Worm (Caenorhabditis elegans) whole organism, L4 larva: ENCODE measurements around the gene srh-276.

ENCODE experiments used
- ZK546.5 ChIP-seq, 2 experiments: sonication (generic microtip); optimal IDR thresholded peaks; 2 replicates each; lab custom pipeline; 2017; ENCODE audit warnings: missing biosample characterization in 2 of 2, missing genetic modification characterization in 2 of 2
- aha-1 ChIP-seq: fragments of 150-350 bp; peaks from one replicate; lab custom pipeline; 2014; ENCODE audit warnings: missing biosample characterization, missing genetic modification characterization
- ceh-82 ChIP-seq: sonication (generic microtip); optimal IDR thresholded peaks from 2 replicates; lab custom pipeline; 2017; ENCODE audit warnings: missing biosample characterization, missing genetic modification characterization
- fkh-10 ChIP-seq: fragments of 150-350 bp; optimal IDR thresholded peaks from 2 replicates; lab custom pipeline; 2014; ENCODE audit warnings: missing biosample characterization, missing genetic modification reagents, missing genetic modification characterization
- lin-13 ChIP-seq: fragments of 150-350 bp; optimal IDR thresholded peaks from 2 replicates; lab custom pipeline; 2014; ENCODE audit warnings: missing biosample characterization, missing genetic modification reagents, missing genetic modification characterization
- lin-15B ChIP-seq: fragments of 150-350 bp; sonication (generic microtip); optimal IDR thresholded peaks from 3 replicates; lab custom pipeline; 2014; ENCODE audit warnings: missing biosample characterization, missing genetic modification characterization
- nhr-237 ChIP-seq: sonication (generic microtip); optimal IDR thresholded peaks from 2 replicates; lab custom pipeline; 2017; ENCODE audit warnings: missing biosample characterization, missing genetic modification characterization
- pqm-1 ChIP-seq: sonication (generic microtip); optimal IDR thresholded peaks from 2 replicates; lab custom pipeline; 2017; ENCODE audit warnings: missing biosample characterization, missing genetic modification characterization
- set-16 ChIP-seq: fragments of 200-800 bp; sonication (Bioruptor generic); IDR thresholded peaks from 2 replicates; pipeline ENCODE4 v1.3.6; 2022; ENCODE audit warnings: missing genetic modification reagents, missing genetic modification characterization, missing compliant biosample characterization
- spr-3 ChIP-seq: fragments of 200-800 bp; sonication (Bioruptor generic); optimal IDR thresholded peaks from 2 replicates; lab custom pipeline; 2018; ENCODE audit warnings: mild to moderate bottlenecking, missing genetic modification characterization, missing compliant biosample characterization
- unc-130 ChIP-seq: sonication (generic microtip); optimal IDR thresholded peaks from 2 replicates; lab custom pipeline; 2016; ENCODE audit warnings: missing genetic modification reagents, missing genetic modification characterization, missing compliant biosample characterization
- unc-62 ChIP-seq, 3 experiments: fragments of 150-350 bp in 1 of 3; sonication (generic microtip); optimal IDR thresholded peaks in 2 of 3; peaks in 1 of 3; 1 replicate in 1 of 3; 2 replicates in 2 of 3; lab custom pipeline; 2014 to 2017; ENCODE audit warnings: missing biosample characterization in 3 of 3, missing genetic modification characterization in 3 of 3, missing genetic modification reagents in 3 of 3, missing genotype in 1 of 3
- zag-1 ChIP-seq: fragments of 150-350 bp; optimal IDR thresholded peaks from 2 replicates; lab custom pipeline; 2014; ENCODE audit warnings: missing biosample characterization, missing genetic modification characterization
- zip-11 ChIP-seq: fragments of 200-800 bp; sonication (Bioruptor generic); IDR thresholded peaks from 2 replicates; pipeline ENCODE4 v1.3.6; 2022; ENCODE audit warnings: missing genetic modification characterization, missing compliant biosample characterization

ce11 chrV:15479825-15480224, 49.3 kb upstream of the srh-276 start:
- no peak for TF ChIP-seq pqm-1
- TF ChIP-seq unc-130 (GFP tag; lab: Kevin White, UChicago): peak; percentile 12
- no peak for TF ChIP-seq spr-3 (GFP tag; lab: Kevin White, UChicago)
- TF ChIP-seq aha-1 (tag; lab: Kevin White, UChicago): peak; percentile 14
- TF ChIP-seq lin-13: no peak
- TF ChIP-seq zag-1 (tag; lab: Kevin White, UChicago): no peak
- no peak for TF ChIP-seq fkh-10 (GFP tag; lab: Kevin White, UChicago)
- TF ChIP-seq set-16 (GFP tag; lab: Robert Waterston, UW): no peak
- TF ChIP-seq ceh-82 (tag; lab: Kevin White, UChicago): no peak
- no peak for TF ChIP-seq unc-62 (GFP tag; optimal IDR thresholded peaks at IDR 0.05 in 1 of 2; lab: Kevin White, UChicago)
- no peak for TF ChIP-seq unc-62 (tag; optimal IDR thresholded peaks at IDR 0.05; lab: Kevin White, UChicago)
- TF ChIP-seq zip-11 (GFP tag; lab: Robert Waterston, UW): no peak
- TF ChIP-seq nhr-237 (tag; lab: Kevin White, UChicago): no peak
- TF ChIP-seq lin-15B (tag; lab: Kevin White, UChicago): no peak
- no peak for TF ChIP-seq ZK546.5 (tag; optimal IDR thresholded peaks at IDR 0.05; lab: Kevin White, UChicago)
